Fruit fly (Drosophila melanogaster): ENCODE data around the gene CG7714.

The CG7714 gene

dm6 chr3R:18681054-18681453 is 45.2 kb downstream of the CG7714 start:
- TF ChIP-seq CG17801 (GFP tag; optimal IDR thresholded peaks at IDR 0.05; ENCODE audit: partially characterized antibody) = no peak

dm6 chr3R:18680332-18680731 is 45.9 kb downstream of the CG7714 start, which contains the start of the genes CG46318 and ChT:
CG46318 (plus strand) TSS chr3R:18680604.
ChT (plus strand) TSS chr3R:18680604.
- no peak for TF ChIP-seq CG17801 (GFP tag; optimal IDR thresholded peaks at IDR 0.05; ENCODE audit: partially characterized antibody)

DNA sequence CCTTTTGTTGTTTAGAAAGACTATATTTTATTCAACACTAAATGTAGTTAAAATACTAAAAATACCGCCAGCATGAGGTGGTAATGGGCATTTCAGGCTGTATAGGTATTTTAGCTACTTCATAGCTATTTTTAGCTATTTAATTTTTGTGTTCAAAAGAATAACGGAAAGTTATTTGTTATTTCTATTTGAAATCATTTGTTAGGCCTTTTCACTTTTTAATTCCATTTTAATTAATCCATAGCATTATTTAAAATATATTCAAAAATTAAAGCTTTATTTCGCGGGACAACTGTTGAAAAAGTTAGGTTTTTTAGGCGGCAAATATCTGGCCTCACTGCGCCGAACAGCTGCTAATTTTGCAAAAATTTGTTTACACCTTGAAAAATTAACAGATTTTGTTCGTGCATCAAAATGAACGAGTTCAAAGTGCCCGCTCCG is 48.7 kb downstream of the CG7714 start, which contains the start of the genes dind and CG7706:
Gene dind (minus strand): TSS at position 40 of the 441 bp plus-strand sequence.
Gene CG7706 (plus strand): TSS at position 319 of the 441 bp plus-strand sequence.
- no peak for TF ChIP-seq CG17801 (GFP tag; optimal IDR thresholded peaks at IDR 0.05; ENCODE audit: partially characterized antibody)
